Worm (Caenorhabditis elegans) whole organism, young adult: ENCODE measurements around the gene gck-2.

Source experiments
- T07F8.4 ChIP-seq: sonication (generic microtip); optimal IDR thresholded peaks from 2 replicates; lab custom pipeline; 2016; ENCODE audit warnings: mild to moderate bottlenecking, missing genetic modification characterization, moderate library complexity, missing compliant biosample characterization
- ama-1 ChIP-seq, 3 experiments: fragments of 150-350 bp in 1 of 3; sonication (generic microtip) in 2 of 3; optimal IDR thresholded peaks; 2 replicates each; lab custom pipeline; 2014 to 2018; ENCODE audit warnings: missing biosample characterization in 2 of 3, missing genetic modification characterization in 2 of 3, missing genetic modification reagents in 2 of 3
- aptf-2 ChIP-seq: fragments of 200-800 bp; sonication (Bioruptor generic); conservative IDR thresholded peaks from 2 replicates; pipeline ENCODE4 v1.3.6; 2022; ENCODE audit warnings: missing genetic modification reagents, missing genetic modification characterization, missing compliant biosample characterization
- cebp-1 ChIP-seq, 2 experiments: fragments of 200-800 bp in 1 of 2; sonication (Bioruptor generic) in 1 of 2; sonication (generic microtip) in 1 of 2; IDR thresholded peaks in 1 of 2; optimal IDR thresholded peaks in 1 of 2; 2 replicates each; pipeline versions ENCODE4 v1.3.6 to Lab custom; 2017 to 2022; ENCODE audit warnings: missing compliant biosample characterization in 2 of 2, missing genetic modification characterization in 2 of 2, mild to moderate bottlenecking in 1 of 2, missing genetic modification reagents in 1 of 2, moderate library complexity in 1 of 2
- ceh-79 ChIP-seq: sonication (generic microtip); optimal IDR thresholded peaks from 2 replicates; lab custom pipeline; 2017; ENCODE audit warnings: mild to moderate bottlenecking, missing genetic modification characterization, missing compliant biosample characterization
- him-1 ChIP-seq: sonication (generic microtip); optimal IDR thresholded peaks from 2 replicates; lab custom pipeline; 2016; ENCODE audit warnings: missing genotype, missing genetic modification reagents, missing genetic modification characterization, missing compliant biosample characterization
- pbrm-1 ChIP-seq: fragments of 200-800 bp; sonication (Bioruptor generic); IDR thresholded peaks from 2 replicates; pipeline ENCODE4 v1.3.6; 2022; ENCODE audit warnings: missing genetic modification reagents, missing genetic modification characterization, missing compliant biosample characterization
- pha-4 ChIP-seq: fragments of 150-350 bp; sonication (generic microtip); optimal IDR thresholded peaks from 2 replicates; lab custom pipeline; 2014; ENCODE audit warnings: missing biosample characterization, missing genetic modification reagents, missing genetic modification characterization
- unc-130 ChIP-seq: sonication (generic microtip); optimal IDR thresholded peaks from 2 replicates; lab custom pipeline; 2016; ENCODE audit warnings: missing genetic modification reagents, missing genetic modification characterization, missing compliant biosample characterization
- unc-62 ChIP-seq: fragments of 150-350 bp; optimal IDR thresholded peaks from 2 replicates; lab custom pipeline; 2014; ENCODE audit warnings: missing biosample characterization, missing genetic modification reagents, missing genetic modification characterization
- ztf-22 ChIP-seq: fragments of 200-800 bp; sonication (Bioruptor generic); optimal IDR thresholded peaks from 2 replicates; lab custom pipeline; 2018; ENCODE audit warnings: mild to moderate bottlenecking, missing genetic modification characterization, moderate library complexity, missing compliant biosample characterization

- no peak for TF ChIP-seq pha-4 (tag; lab: Kevin White, UChicago)
- no peak for TF ChIP-seq cebp-1 (GFP tag; IDR thresholded peaks at IDR 0.05; lab: Robert Waterston, UW)
- TF ChIP-seq cebp-1 (tag; optimal IDR thresholded peaks at IDR 0.05; lab: Kevin White, UChicago): no peak
- TF ChIP-seq T07F8.4 (tag; lab: Kevin White, UChicago): no peak
- TF ChIP-seq pbrm-1 (GFP tag; lab: Robert Waterston, UW): no peak
- TF ChIP-seq ceh-79: no peak
- no peak for TF ChIP-seq unc-130 (GFP tag; lab: Kevin White, UChicago)
- TF ChIP-seq him-1 (tag; lab: Kevin White, UChicago): no peak
- no peak for TF ChIP-seq unc-62 (GFP tag; lab: Kevin White, UChicago)
- TF ChIP-seq aptf-2 (GFP tag; lab: Robert Waterston, UW): no peak
- no peak for TF ChIP-seq ztf-22 (GFP tag; lab: Kevin White, UChicago)
- no peak for TF ChIP-seq ama-1 (optimal IDR thresholded peaks at IDR 0.05; lab: Kevin White, UChicago)
- no peak for TF ChIP-seq ama-1 (GFP tag; optimal IDR thresholded peaks at IDR 0.05; lab: Kevin White, UChicago)
These were observed 24.9 kb downstream of the gck-2 start for ce11 chrV:6767576-6767975.
